Worm (Caenorhabditis elegans) whole organism, early embryonic: ENCODE data around the gene unc-98.

ENCODE experiments used
- B0310.2 ChIP-seq: sonication (generic microtip); optimal IDR thresholded peaks from 2 replicates; lab custom pipeline; 2016; ENCODE audit warnings: mild to moderate bottlenecking, missing genetic modification characterization, missing compliant biosample characterization
- F13C5.2 ChIP-seq: sonication (generic microtip); optimal IDR thresholded peaks from 2 replicates; lab custom pipeline; 2017; ENCODE audit warnings: mild to moderate bottlenecking, missing genetic modification characterization, inconsistent platforms, missing compliant biosample characterization
- aly-1 ChIP-seq: sonication (generic microtip); optimal IDR thresholded peaks from 2 replicates; lab custom pipeline; 2016; ENCODE audit warnings: missing genetic modification characterization, missing compliant biosample characterization
- ama-1 ChIP-seq: fragments of 150-350 bp; optimal IDR thresholded peaks from 2 replicates; lab custom pipeline; 2014
- ceh-13 ChIP-seq: fragments of 200-800 bp; sonication (Bioruptor generic); optimal IDR thresholded peaks from 2 replicates; lab custom pipeline; 2018; ENCODE audit warnings: mild to moderate bottlenecking, missing genetic modification characterization, missing compliant biosample characterization
- ceh-36 ChIP-seq: sonication (generic microtip); optimal IDR thresholded peaks from 2 replicates; lab custom pipeline; 2016; ENCODE audit warnings: missing genetic modification characterization, inconsistent platforms, missing compliant biosample characterization
- ets-7 ChIP-seq: sonication (generic microtip); optimal IDR thresholded peaks from 2 replicates; lab custom pipeline; 2016; ENCODE audit warnings: missing genotype, missing genetic modification characterization, missing compliant biosample characterization
- flt-1 ChIP-seq: fragments of 200-800 bp; sonication (Bioruptor generic); IDR thresholded peaks from 2 replicates; pipeline ENCODE4 v1.3.6; 2022; ENCODE audit warnings: missing genetic modification characterization, missing compliant biosample characterization
- hmbx-1 ChIP-seq: sonication (generic microtip); optimal IDR thresholded peaks from 2 replicates; lab custom pipeline; 2016; ENCODE audit warnings: mild to moderate bottlenecking, missing genetic modification characterization, missing compliant biosample characterization
- hmg-4 ChIP-seq: fragments of 200-800 bp; sonication (Bioruptor generic); optimal IDR thresholded peaks from 2 replicates; lab custom pipeline; 2018; ENCODE audit warnings: mild to moderate bottlenecking, missing genetic modification characterization, missing compliant biosample characterization
- hnd-1 ChIP-seq: sonication (generic microtip); optimal IDR thresholded peaks from 2 replicates; lab custom pipeline; 2016; ENCODE audit warnings: missing genetic modification characterization, missing compliant biosample characterization
- pes-1 ChIP-seq: fragments of 200-800 bp; sonication (Bioruptor generic); IDR thresholded peaks from 2 replicates; pipeline ENCODE4 v1.3.6; 2022; ENCODE audit warnings: missing genetic modification reagents, missing genetic modification characterization, missing compliant biosample characterization
- scrt-1 ChIP-seq: fragments of 200-800 bp; sonication (Bioruptor generic); IDR thresholded peaks from 2 replicates; pipeline ENCODE4 v1.3.6; 2022; ENCODE audit warnings: missing genetic modification characterization, missing compliant biosample characterization
- sea-1 ChIP-seq: fragments of 200-800 bp; sonication (Bioruptor generic); conservative IDR thresholded peaks from 2 replicates; pipeline ENCODE4 v1.3.6; 2022; ENCODE audit warnings: missing genetic modification characterization, missing compliant biosample characterization
- tbx-11 ChIP-seq: fragments of 200-800 bp; sonication (Bioruptor generic); IDR thresholded peaks from 2 replicates; pipeline ENCODE4 v1.3.6; 2022; ENCODE audit warnings: missing genetic modification characterization, missing compliant biosample characterization
- tbx-37 ChIP-seq: fragments of 200-800 bp; sonication (Bioruptor generic); conservative IDR thresholded peaks from 2 replicates; pipeline ENCODE4 v1.3.6; 2022; ENCODE audit warnings: missing genetic modification reagents, missing genetic modification characterization, missing compliant biosample characterization
- tra-4 ChIP-seq: sonication (generic microtip); optimal IDR thresholded peaks from 2 replicates; lab custom pipeline; 2017; ENCODE audit warnings: missing genetic modification characterization, missing compliant biosample characterization

Gene unc-98

DNA sequence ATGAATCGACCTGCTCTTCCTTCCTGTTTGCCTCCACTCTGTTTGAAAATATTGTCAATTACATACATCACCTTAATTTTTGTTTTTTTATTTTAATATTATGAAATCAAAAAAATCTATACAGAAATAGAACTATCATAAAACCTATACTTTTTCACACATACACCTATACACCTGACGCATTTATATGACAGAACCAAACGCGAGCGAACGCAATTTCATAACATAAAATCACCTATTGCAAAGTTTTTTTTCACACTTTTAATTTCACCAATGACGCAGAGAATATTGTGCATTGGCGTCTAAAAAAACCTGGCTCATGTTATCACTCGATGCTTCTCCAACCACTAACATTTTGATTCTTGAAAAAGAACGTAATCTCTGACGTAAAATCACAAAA, 11.4 kb downstream of the unc-98 start:
- TF ChIP-seq scrt-1 (GFP tag; lab: Robert Waterston, UW) = no peak
- TF ChIP-seq tbx-37 (GFP tag; lab: Robert Waterston, UW) = no peak
- no peak for TF ChIP-seq hmg-4
- no peak for TF ChIP-seq tra-4 (tag; lab: Kevin White, UChicago)
- TF ChIP-seq ceh-36 (tag; lab: Kevin White, UChicago) = no peak
- no peak for TF ChIP-seq B0310.2 (tag; lab: Kevin White, UChicago)
- no peak for TF ChIP-seq ets-7 (tag; lab: Kevin White, UChicago)
- no peak for TF ChIP-seq sea-1
- TF ChIP-seq flt-1 (GFP tag; lab: Robert Waterston, UW) = no peak
- no peak for TF ChIP-seq pes-1 (GFP tag; lab: Robert Waterston, UW)
- TF ChIP-seq ama-1 (lab: Kevin White, UChicago) = no peak
- no peak for TF ChIP-seq F13C5.2 (tag; lab: Kevin White, UChicago)
- no peak for TF ChIP-seq tbx-11 (GFP tag; lab: Robert Waterston, UW)
- no peak for TF ChIP-seq aly-1
- no peak for TF ChIP-seq hnd-1 (tag; lab: Kevin White, UChicago)
- TF ChIP-seq hmbx-1 (tag; lab: Kevin White, UChicago) = no peak
- no peak for TF ChIP-seq ceh-13

DNA sequence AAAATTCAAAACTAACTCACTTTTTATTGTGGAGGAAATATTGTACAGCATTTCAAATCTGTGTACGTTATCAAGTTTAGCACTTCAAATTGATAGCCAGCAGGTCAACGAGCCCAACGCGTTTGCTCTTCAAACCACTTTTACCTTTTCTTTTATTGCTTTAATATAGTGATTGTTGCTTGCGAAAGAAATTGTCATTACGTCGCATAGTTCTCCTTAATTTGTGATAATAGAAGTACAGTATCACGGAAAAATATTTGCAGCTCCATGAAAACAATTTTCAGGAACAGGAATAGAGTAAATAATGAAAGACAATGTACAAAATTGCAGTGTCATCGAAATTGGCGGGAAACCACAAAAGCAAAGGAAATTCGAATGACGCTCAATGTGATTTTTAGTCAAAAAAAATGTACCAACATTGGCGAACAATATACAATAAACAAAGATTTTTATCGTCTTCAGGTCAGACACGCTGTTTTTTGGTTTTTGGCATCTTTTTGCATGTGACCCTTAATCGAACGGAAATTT, 14.4 kb downstream of the unc-98 start, which contains the start of the genes PDB1.1 and F08C6.5:
Gene PDB1.1, minus strand, starts transcription at position 158 of the 528 bp plus-strand sequence.
Gene F08C6.5, plus strand, starts transcription at position 478 of the 528 bp plus-strand sequence.
- TF ChIP-seq aly-1 = no peak
- TF ChIP-seq hnd-1 (tag; lab: Kevin White, UChicago) = no peak
- TF ChIP-seq pes-1 (GFP tag; lab: Robert Waterston, UW) = no peak
- TF ChIP-seq ets-7 (tag; lab: Kevin White, UChicago) = no peak
- no peak for TF ChIP-seq ama-1 (lab: Kevin White, UChicago)
- TF ChIP-seq scrt-1 (GFP tag; lab: Robert Waterston, UW) = no peak
- TF ChIP-seq ceh-36 (tag; lab: Kevin White, UChicago) = no peak
- TF ChIP-seq B0310.2 (tag; lab: Kevin White, UChicago) = no peak
- no peak for TF ChIP-seq hmg-4
- no peak for TF ChIP-seq flt-1 (GFP tag; lab: Robert Waterston, UW)
- TF ChIP-seq sea-1 = no peak
- no peak for TF ChIP-seq hmbx-1 (tag; lab: Kevin White, UChicago)
- no peak for TF ChIP-seq tbx-11 (GFP tag; lab: Robert Waterston, UW)
- TF ChIP-seq tbx-37 (GFP tag; lab: Robert Waterston, UW) = no peak
- TF ChIP-seq ceh-13 = no peak
- no peak for TF ChIP-seq tra-4 (tag; lab: Kevin White, UChicago)
- no peak for TF ChIP-seq F13C5.2 (tag; lab: Kevin White, UChicago)

DNA sequence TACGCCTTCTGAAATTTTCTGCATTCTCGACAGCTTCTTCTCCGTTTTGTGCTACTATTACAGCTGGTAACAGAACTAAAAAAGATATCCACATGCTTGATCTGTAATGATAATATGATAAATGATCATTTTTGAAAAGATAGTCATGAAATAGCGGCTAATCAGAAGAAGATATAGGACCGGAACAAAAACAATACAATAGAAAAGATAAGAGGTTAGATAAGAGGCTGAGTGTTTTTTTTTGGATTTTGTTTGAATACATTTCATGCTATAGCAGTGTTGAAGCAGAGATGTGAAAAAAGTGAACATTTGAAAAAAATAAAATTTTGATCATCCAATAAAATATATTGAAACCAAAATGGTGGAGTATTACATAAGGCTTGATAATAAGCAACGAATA, 19.1 kb downstream of the unc-98 start, which contains the start of gene F46C8.8:
Gene F46C8.8, minus strand, starts transcription at position 101 of the 400 bp plus-strand sequence.
- no peak for TF ChIP-seq flt-1 (GFP tag; lab: Robert Waterston, UW)
- no peak for TF ChIP-seq tbx-37 (GFP tag; lab: Robert Waterston, UW)
- TF ChIP-seq F13C5.2 (tag; lab: Kevin White, UChicago) = no peak
- TF ChIP-seq pes-1 (GFP tag; lab: Robert Waterston, UW) = no peak
- TF ChIP-seq aly-1 = no peak
- no peak for TF ChIP-seq B0310.2 (tag; lab: Kevin White, UChicago)
- TF ChIP-seq scrt-1 (GFP tag; lab: Robert Waterston, UW) = no peak

DNA sequence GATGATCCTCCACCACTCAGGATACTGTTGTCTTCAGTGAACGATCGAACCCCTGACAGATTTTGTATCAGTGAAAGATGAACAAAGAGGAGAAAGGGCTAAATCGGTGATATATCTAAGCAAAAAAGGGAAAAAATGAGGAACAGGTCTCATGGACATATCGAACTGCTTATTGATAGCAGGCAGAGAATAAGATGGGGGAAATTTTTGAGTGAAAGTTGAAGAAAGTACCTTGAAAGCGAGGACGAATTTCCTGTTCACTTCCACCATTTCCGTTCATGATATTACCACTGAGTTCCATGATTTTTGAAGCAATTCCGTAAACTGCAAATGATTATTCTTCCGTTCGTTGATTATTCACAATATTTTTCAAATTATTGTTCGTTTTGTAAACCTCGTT, 20.1 kb downstream of the unc-98 start:
- TF ChIP-seq sea-1 = no peak

DNA sequence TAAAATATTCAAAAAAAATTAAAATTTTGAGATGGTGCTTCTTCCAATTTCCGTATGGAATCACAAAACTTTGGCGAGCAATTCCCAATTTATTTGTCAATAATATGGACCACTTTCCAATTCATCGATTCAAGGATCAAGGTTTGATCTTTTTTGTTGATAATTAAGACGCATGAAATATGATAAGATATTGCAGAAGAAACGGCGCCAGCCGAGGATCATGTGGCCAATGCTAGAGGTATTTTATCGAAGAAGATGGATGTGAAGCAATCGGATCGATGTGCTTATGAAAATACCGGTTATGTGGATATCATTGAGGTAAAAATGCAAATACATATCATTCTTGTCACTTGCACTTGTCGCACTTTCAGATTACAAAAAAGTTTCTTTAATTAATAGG, 23.0 kb downstream of the unc-98 start:
- TF ChIP-seq ceh-36 (tag; lab: Kevin White, UChicago) = no peak
- TF ChIP-seq scrt-1 (GFP tag; lab: Robert Waterston, UW) = no peak
- no peak for TF ChIP-seq ama-1 (lab: Kevin White, UChicago)
- no peak for TF ChIP-seq B0310.2 (tag; lab: Kevin White, UChicago)
- TF ChIP-seq hmg-4 = no peak
- no peak for TF ChIP-seq tbx-11 (GFP tag; lab: Robert Waterston, UW)
- TF ChIP-seq hmbx-1 (tag; lab: Kevin White, UChicago) = no peak
- TF ChIP-seq ets-7 (tag; lab: Kevin White, UChicago) = no peak
- no peak for TF ChIP-seq tbx-37 (GFP tag; lab: Robert Waterston, UW)
- no peak for TF ChIP-seq aly-1
- TF ChIP-seq hnd-1 (tag; lab: Kevin White, UChicago) = no peak
- no peak for TF ChIP-seq pes-1 (GFP tag; lab: Robert Waterston, UW)
- TF ChIP-seq flt-1 (GFP tag; lab: Robert Waterston, UW) = no peak
- no peak for TF ChIP-seq tra-4 (tag; lab: Kevin White, UChicago)
- no peak for TF ChIP-seq ceh-13
- TF ChIP-seq sea-1 = no peak

DNA sequence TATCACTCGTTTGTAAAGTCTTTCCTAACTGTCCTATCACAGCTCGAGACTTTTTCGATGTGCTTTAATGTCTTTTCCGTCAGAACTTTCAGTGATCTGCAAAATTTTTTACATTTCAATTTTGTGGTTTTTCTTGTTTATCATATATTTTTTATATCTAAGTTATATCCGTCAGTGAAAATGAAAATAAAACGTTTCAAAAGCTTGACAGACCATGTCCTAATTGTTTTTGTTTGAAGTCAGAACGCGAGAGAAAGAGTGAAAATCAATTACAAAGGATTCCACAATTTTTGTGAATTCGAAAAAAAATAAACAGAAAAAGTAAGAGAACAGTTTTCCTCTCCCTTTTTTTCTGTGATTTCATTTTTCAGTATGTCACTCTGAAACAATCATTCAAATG, 25.3 kb downstream of the unc-98 start, which contains the start of gene F46C8.1:
Gene F46C8.1, plus strand, starts transcription at position 301 of the 400 bp plus-strand sequence.
- TF ChIP-seq ceh-13 (no peak), ets-7 (tag; lab: Kevin White, UChicago) (no peak), ama-1 (lab: Kevin White, UChicago) (no peak)

DNA sequence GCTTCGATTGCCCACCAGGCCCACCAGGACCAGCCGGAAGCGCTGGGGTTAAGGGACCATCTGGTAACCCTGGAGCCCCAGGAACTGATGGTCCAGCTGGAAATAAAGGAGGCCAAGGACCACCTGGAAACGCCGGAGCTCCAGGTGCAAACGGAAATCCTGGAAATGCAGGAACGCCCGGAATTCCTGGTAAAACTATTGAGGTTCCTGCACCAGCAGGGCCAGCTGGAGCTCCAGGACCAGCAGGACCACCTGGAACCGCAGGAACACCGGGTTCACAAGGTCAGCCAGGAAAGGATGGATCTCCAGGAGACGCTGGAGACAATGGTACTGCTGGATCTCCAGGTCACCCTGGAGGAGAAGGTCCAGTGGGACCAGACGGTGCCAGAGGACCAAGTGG, 25.7 kb downstream of the unc-98 start:
- TF ChIP-seq scrt-1 (GFP tag; lab: Robert Waterston, UW) = no peak
- TF ChIP-seq flt-1 (GFP tag; lab: Robert Waterston, UW) = no peak

DNA sequence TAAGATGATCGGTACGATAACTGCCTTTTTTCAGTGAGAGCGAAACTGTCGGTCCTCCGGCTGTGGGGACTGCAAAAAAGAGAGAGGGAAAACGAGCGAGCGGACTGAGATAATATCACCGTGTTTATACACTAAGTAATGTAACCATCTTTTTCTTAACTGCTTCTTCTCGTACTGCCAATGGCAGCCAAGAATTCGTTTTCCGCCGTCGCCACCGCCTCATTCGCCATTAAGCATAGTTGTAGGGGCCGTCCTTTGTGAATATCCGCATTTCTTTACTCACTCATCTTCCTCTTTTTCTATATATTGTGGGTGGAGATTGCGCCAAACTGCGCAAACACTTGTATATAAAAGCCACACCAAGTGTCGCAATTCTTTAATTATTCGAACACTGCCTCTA, 26.9 kb downstream of the unc-98 start, which contains the start of gene col-174:
Gene col-174, plus strand, starts transcription at position 301 of the 400 bp plus-strand sequence.
- no peak for TF ChIP-seq ceh-13
